Worm (Caenorhabditis elegans) whole organism, L4/young adult: ENCODE results near the gene idpp-4.

Source experiments
- W03F9.2 ChIP-seq: fragments of 150-350 bp; optimal IDR thresholded peaks from 2 replicates; lab custom pipeline; 2014; ENCODE audit warnings: missing biosample characterization, missing genetic modification characterization
- dao-5 ChIP-seq: sonication (generic microtip); optimal IDR thresholded peaks from 2 replicates; lab custom pipeline; 2016; ENCODE audit warnings: missing genotype, missing genetic modification characterization, moderate library complexity, missing compliant biosample characterization
- him-1 ChIP-seq: sonication (generic microtip); optimal IDR thresholded peaks from 2 replicates; lab custom pipeline; 2016; ENCODE audit warnings: missing genotype, missing genetic modification reagents, missing genetic modification characterization, missing compliant biosample characterization

- TF ChIP-seq him-1: no peak
- TF ChIP-seq dao-5: no peak
- TF ChIP-seq W03F9.2 (tag; lab: Kevin White, UChicago): no peak
Observed at ce11 chrII:10283145-10283544, 38.1 kb upstream of the idpp-4 start.
